Worm (Caenorhabditis elegans) whole organism, mixed stage, embryonic: ENCODE measurements around the gene jmjd-1.1.

ENCODE experiments used
- M03D4.4 ChIP-seq: sonication (generic microtip); optimal IDR thresholded peaks from 2 replicates; lab custom pipeline; 2017; ENCODE audit warnings: mild to moderate bottlenecking, missing genetic modification characterization, missing compliant biosample characterization
- bed-3 ChIP-seq: fragments of 200-800 bp; sonication (Bioruptor generic); optimal IDR thresholded peaks from 3 replicates; lab custom pipeline; 2018; ENCODE audit warnings: mild to moderate bottlenecking, missing genetic modification characterization, moderate library complexity, missing compliant biosample characterization
- ceh-43 ChIP-seq: fragments of 200-800 bp; sonication (Bioruptor generic); optimal IDR thresholded peaks from 2 replicates; lab custom pipeline; 2018; ENCODE audit warnings: mild to moderate bottlenecking, missing genetic modification characterization, moderate library complexity, missing compliant biosample characterization
- ceh-83 ChIP-seq: fragments of 200-800 bp; sonication (Bioruptor generic); optimal IDR thresholded peaks from 2 replicates; lab custom pipeline; 2018; ENCODE audit warnings: mild to moderate bottlenecking, missing genetic modification characterization, missing compliant biosample characterization
- ces-1 ChIP-seq: fragments of 150-350 bp; optimal IDR thresholded peaks from 2 replicates; lab custom pipeline; 2014; ENCODE audit warnings: missing biosample characterization, missing genetic modification reagents, missing genetic modification characterization
- drap-1 ChIP-seq: fragments of 200-800 bp; sonication (Bioruptor generic); optimal IDR thresholded peaks from 3 replicates; lab custom pipeline; 2018; ENCODE audit warnings: mild to moderate bottlenecking, missing genetic modification characterization, missing compliant biosample characterization
- lin-32 ChIP-seq: fragments of 200-800 bp; sonication (Bioruptor generic); optimal IDR thresholded peaks from 2 replicates; lab custom pipeline; 2018; ENCODE audit warnings: mild to moderate bottlenecking, missing genetic modification characterization, missing compliant biosample characterization
- lsy-2 ChIP-seq: fragments of 150-350 bp; optimal IDR thresholded peaks from 2 replicates; lab custom pipeline; 2014; ENCODE audit warnings: missing biosample characterization, missing genetic modification characterization
- mab-5 ChIP-seq: fragments of 150-350 bp; optimal IDR thresholded peaks from 2 replicates; lab custom pipeline; 2014; ENCODE audit warnings: missing biosample characterization, missing genetic modification characterization
- mep-1 ChIP-seq: fragments of 150-350 bp; optimal IDR thresholded peaks from 2 replicates; lab custom pipeline; 2017; ENCODE audit warnings: missing biosample characterization, missing genetic modification reagents, missing genetic modification characterization, inconsistent platforms
- nhr-12 ChIP-seq: fragments of 150-350 bp; optimal IDR thresholded peaks from 2 replicates; lab custom pipeline; 2014; ENCODE audit warnings: missing biosample characterization, missing genetic modification characterization
- nhr-2 ChIP-seq: fragments of 150-350 bp; optimal IDR thresholded peaks from 2 replicates; lab custom pipeline; 2014; ENCODE audit warnings: missing biosample characterization, missing genetic modification characterization
- nhr-76 ChIP-seq: sonication (generic microtip); optimal IDR thresholded peaks from 2 replicates; lab custom pipeline; 2017; ENCODE audit warnings: missing biosample characterization, missing genetic modification characterization
- sem-2 ChIP-seq: fragments of 200-800 bp; sonication (Bioruptor generic); optimal IDR thresholded peaks from 2 replicates; lab custom pipeline; 2018; ENCODE audit warnings: mild to moderate bottlenecking, missing genetic modification characterization, missing compliant biosample characterization
- snpc-4 ChIP-seq: fragments of 150-350 bp; optimal IDR thresholded peaks from 2 replicates; lab custom pipeline; 2014; ENCODE audit warnings: missing biosample characterization, missing genetic modification characterization
- tbx-8 ChIP-seq: fragments of 200-800 bp; sonication (Bioruptor generic); optimal IDR thresholded peaks from 2 replicates; lab custom pipeline; 2018; ENCODE audit warnings: mild to moderate bottlenecking, missing genetic modification characterization, moderate library complexity, missing compliant biosample characterization
- unc-62 ChIP-seq: fragments of 150-350 bp; optimal IDR thresholded peaks from 2 replicates; lab custom pipeline; 2014; ENCODE audit warnings: missing biosample characterization, missing genetic modification reagents, missing genetic modification characterization
- ztf-11 ChIP-seq: fragments of 150-350 bp; optimal IDR thresholded peaks from 2 replicates; lab custom pipeline; 2014; ENCODE audit warnings: missing biosample characterization, missing genetic modification characterization

The jmjd-1.1 gene

DNA sequence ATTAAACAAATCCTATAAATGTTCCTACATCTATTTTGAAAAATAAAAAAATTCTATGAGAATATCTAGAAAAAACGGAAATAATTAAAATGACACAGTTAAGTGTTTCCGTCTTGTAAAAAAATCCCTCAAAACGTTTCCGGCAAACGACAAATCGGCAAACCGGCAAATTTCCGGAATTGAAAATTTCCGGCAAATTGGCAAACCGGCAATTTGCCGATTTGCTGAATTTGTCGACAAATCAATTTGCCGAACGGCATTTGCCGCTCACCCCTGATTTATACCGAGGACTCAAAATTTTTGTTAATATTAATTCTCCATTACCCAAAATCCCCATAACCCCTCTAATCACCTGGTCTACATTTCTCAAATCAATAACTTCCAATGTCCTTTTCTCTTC, 46.8 kb downstream of the jmjd-1.1 start:
- TF ChIP-seq bed-3 (GFP tag; lab: Kevin White, UChicago), result no peak
- TF ChIP-seq ces-1, result no peak
- no peak for TF ChIP-seq nhr-2 (tag; lab: Kevin White, UChicago)
- no peak for TF ChIP-seq lin-32
- no peak for TF ChIP-seq ztf-11
- TF ChIP-seq nhr-76 (tag; lab: Kevin White, UChicago), result no peak

DNA sequence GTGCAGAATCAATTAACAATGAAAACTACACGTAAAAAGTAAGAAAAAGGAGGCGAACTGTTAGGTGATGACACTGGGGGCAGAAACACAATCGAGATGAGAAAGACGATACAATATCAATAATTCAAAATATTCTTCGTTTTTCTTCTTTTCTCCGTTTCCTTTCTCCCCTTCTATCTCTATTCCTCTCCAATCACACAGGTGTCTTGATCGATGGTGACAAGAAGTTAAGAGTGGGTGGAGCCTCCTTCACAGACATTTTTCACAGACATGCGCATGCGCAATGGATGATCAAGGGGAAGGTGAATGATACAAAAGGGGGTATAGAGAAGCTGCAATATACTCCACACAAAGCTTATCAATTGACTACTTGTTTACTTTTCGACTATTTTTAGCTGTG, 48.4 kb downstream of the jmjd-1.1 start:
- no peak for TF ChIP-seq nhr-76 (tag; lab: Kevin White, UChicago)
- no peak for TF ChIP-seq snpc-4
- TF ChIP-seq bed-3 (GFP tag; lab: Kevin White, UChicago), result no peak
- TF ChIP-seq mep-1 (tag; lab: Kevin White, UChicago), result no peak
- TF ChIP-seq tbx-8 (GFP tag; lab: Kevin White, UChicago), result no peak
- TF ChIP-seq ceh-83 (GFP tag; lab: Kevin White, UChicago), result no peak
- TF ChIP-seq nhr-2 (tag; lab: Kevin White, UChicago), result no peak
- TF ChIP-seq lsy-2, result no peak
- TF ChIP-seq unc-62 (GFP tag; lab: Kevin White, UChicago), result no peak
- no peak for TF ChIP-seq mab-5 (tag; lab: Kevin White, UChicago)
- no peak for TF ChIP-seq ceh-43 (GFP tag; lab: Kevin White, UChicago)
- no peak for TF ChIP-seq nhr-12 (tag; lab: Kevin White, UChicago)
- no peak for TF ChIP-seq M03D4.4 (tag; lab: Kevin White, UChicago)
- TF ChIP-seq drap-1 (GFP tag; lab: Kevin White, UChicago), result no peak

DNA sequence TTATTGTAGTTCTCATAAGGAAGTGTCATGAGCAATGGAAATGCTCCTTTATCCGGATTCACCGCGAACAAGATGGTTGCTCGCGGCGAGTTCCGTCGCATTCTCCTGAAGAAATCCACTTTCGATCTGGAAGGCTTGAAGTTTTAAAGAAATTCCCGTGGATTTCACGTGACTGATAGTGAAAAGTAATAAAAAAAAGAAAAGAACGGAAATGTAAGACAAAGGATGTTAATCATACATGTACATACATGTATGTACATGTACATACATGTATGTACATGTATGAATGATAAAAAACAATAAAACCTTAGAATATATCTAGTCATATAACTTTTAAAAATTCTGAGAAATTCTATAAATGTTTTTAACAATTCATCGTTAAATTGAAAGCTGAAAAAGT, 50.0 kb downstream of the jmjd-1.1 start, which contains the start of gene clh-1:
Gene clh-1, minus strand, starts transcription at position 101 of the 400 bp plus-strand sequence.
- TF ChIP-seq nhr-2 (tag; lab: Kevin White, UChicago) (no peak), sem-2 (no peak)
- TF ChIP-seq, all 35 proteins: peak for 0
